Worm (Caenorhabditis elegans) whole organism, mixed stage, embryonic: ENCODE data around the gene B0304.4.

Experiments used
- M03D4.4 ChIP-seq: sonication (generic microtip); optimal IDR thresholded peaks from 2 replicates; lab custom pipeline; 2017; ENCODE audit warnings: mild to moderate bottlenecking, missing genetic modification characterization, missing compliant biosample characterization
- bed-3 ChIP-seq: fragments of 200-800 bp; sonication (Bioruptor generic); optimal IDR thresholded peaks from 3 replicates; lab custom pipeline; 2018; ENCODE audit warnings: mild to moderate bottlenecking, missing genetic modification characterization, moderate library complexity, missing compliant biosample characterization
- blmp-1 ChIP-seq: fragments of 150-350 bp; optimal IDR thresholded peaks from 2 replicates; lab custom pipeline; 2014; ENCODE audit warnings: missing biosample characterization, missing genetic modification characterization
- ceh-39 ChIP-seq: fragments of 150-350 bp; optimal IDR thresholded peaks from 2 replicates; lab custom pipeline; 2014; ENCODE audit warnings: missing biosample characterization, missing genetic modification characterization
- ceh-43 ChIP-seq: fragments of 200-800 bp; sonication (Bioruptor generic); optimal IDR thresholded peaks from 2 replicates; lab custom pipeline; 2018; ENCODE audit warnings: mild to moderate bottlenecking, missing genetic modification characterization, moderate library complexity, missing compliant biosample characterization
- ceh-83 ChIP-seq: fragments of 200-800 bp; sonication (Bioruptor generic); optimal IDR thresholded peaks from 2 replicates; lab custom pipeline; 2018; ENCODE audit warnings: mild to moderate bottlenecking, missing genetic modification characterization, missing compliant biosample characterization
- ces-1 ChIP-seq: fragments of 150-350 bp; optimal IDR thresholded peaks from 2 replicates; lab custom pipeline; 2014; ENCODE audit warnings: missing biosample characterization, missing genetic modification reagents, missing genetic modification characterization
- cnd-1 ChIP-seq: fragments of 200-800 bp; sonication (Bioruptor generic); optimal IDR thresholded peaks from 2 replicates; lab custom pipeline; 2018; ENCODE audit warnings: mild to moderate bottlenecking, missing genetic modification characterization, missing compliant biosample characterization
- drap-1 ChIP-seq: fragments of 200-800 bp; sonication (Bioruptor generic); optimal IDR thresholded peaks from 3 replicates; lab custom pipeline; 2018; ENCODE audit warnings: mild to moderate bottlenecking, missing genetic modification characterization, missing compliant biosample characterization
- elt-1 ChIP-seq: sonication (generic microtip); optimal IDR thresholded peaks from 2 replicates; lab custom pipeline; 2017; ENCODE audit warnings: missing genetic modification characterization, mild to moderate bottlenecking, missing compliant biosample characterization, antibody characterized with exemption, moderate library complexity, borderline replicate concordance; ENCODE audit not compliant: insufficient read depth
- elt-3 ChIP-seq: fragments of 150-350 bp; optimal IDR thresholded peaks from 2 replicates; lab custom pipeline; 2014; ENCODE audit warnings: missing biosample characterization, missing genetic modification characterization
- flh-1 ChIP-seq: fragments of 200-800 bp; sonication (Bioruptor generic); optimal IDR thresholded peaks from 2 replicates; lab custom pipeline; 2018; ENCODE audit warnings: mild to moderate bottlenecking, missing genetic modification characterization, moderate library complexity, missing compliant biosample characterization
- ham-2 ChIP-seq: fragments of 200-800 bp; sonication (Bioruptor generic); optimal IDR thresholded peaks from 2 replicates; lab custom pipeline; 2018; ENCODE audit warnings: mild to moderate bottlenecking, missing genetic modification characterization, missing compliant biosample characterization
- hlh-1 ChIP-seq: fragments of 150-350 bp; optimal IDR thresholded peaks from 2 replicates; lab custom pipeline; 2014; ENCODE audit warnings: missing biosample characterization, missing genetic modification reagents, missing genetic modification characterization
- lin-13 ChIP-seq: fragments of 150-350 bp; optimal IDR thresholded peaks from 2 replicates; lab custom pipeline; 2014; ENCODE audit warnings: missing biosample characterization, missing genetic modification characterization
- lin-32 ChIP-seq: fragments of 200-800 bp; sonication (Bioruptor generic); optimal IDR thresholded peaks from 2 replicates; lab custom pipeline; 2018; ENCODE audit warnings: mild to moderate bottlenecking, missing genetic modification characterization, missing compliant biosample characterization
- lsy-2 ChIP-seq: fragments of 150-350 bp; optimal IDR thresholded peaks from 2 replicates; lab custom pipeline; 2014; ENCODE audit warnings: missing biosample characterization, missing genetic modification characterization
- mab-5 ChIP-seq: fragments of 150-350 bp; optimal IDR thresholded peaks from 2 replicates; lab custom pipeline; 2014; ENCODE audit warnings: missing biosample characterization, missing genetic modification characterization
- mls-2 ChIP-seq: sonication (generic microtip); optimal IDR thresholded peaks from 2 replicates; lab custom pipeline; 2016; ENCODE audit warnings: mild to moderate bottlenecking, missing genetic modification characterization, moderate library complexity, missing compliant biosample characterization
- nhr-12 ChIP-seq: fragments of 150-350 bp; optimal IDR thresholded peaks from 2 replicates; lab custom pipeline; 2014; ENCODE audit warnings: missing biosample characterization, missing genetic modification characterization
- nhr-2 ChIP-seq: fragments of 150-350 bp; optimal IDR thresholded peaks from 2 replicates; lab custom pipeline; 2014; ENCODE audit warnings: missing biosample characterization, missing genetic modification characterization
- nhr-237 ChIP-seq: fragments of 150-350 bp; optimal IDR thresholded peaks from 2 replicates; lab custom pipeline; 2014; ENCODE audit warnings: missing biosample characterization, missing genetic modification characterization
- nhr-28 ChIP-seq: fragments of 150-350 bp; optimal IDR thresholded peaks from 2 replicates; lab custom pipeline; 2014; ENCODE audit warnings: missing biosample characterization, missing genetic modification characterization
- nhr-76 ChIP-seq: sonication (generic microtip); optimal IDR thresholded peaks from 2 replicates; lab custom pipeline; 2017; ENCODE audit warnings: missing biosample characterization, missing genetic modification characterization
- pha-4 ChIP-seq: fragments of 150-350 bp; optimal IDR thresholded peaks from 2 replicates; lab custom pipeline; 2018; ENCODE audit warnings: missing biosample characterization, missing genetic modification reagents, missing genetic modification characterization
- sem-2 ChIP-seq: fragments of 200-800 bp; sonication (Bioruptor generic); optimal IDR thresholded peaks from 2 replicates; lab custom pipeline; 2018; ENCODE audit warnings: mild to moderate bottlenecking, missing genetic modification characterization, missing compliant biosample characterization
- snpc-4 ChIP-seq: fragments of 150-350 bp; optimal IDR thresholded peaks from 2 replicates; lab custom pipeline; 2014; ENCODE audit warnings: missing biosample characterization, missing genetic modification characterization
- sptf-1 ChIP-seq: sonication (generic microtip); optimal IDR thresholded peaks from 2 replicates; lab custom pipeline; 2017; ENCODE audit warnings: mild to moderate bottlenecking, missing genetic modification characterization, moderate library complexity, missing compliant biosample characterization
- unc-120 ChIP-seq: sonication (generic microtip); optimal IDR thresholded peaks from 2 replicates; lab custom pipeline; 2017; ENCODE audit warnings: missing genetic modification characterization, missing compliant biosample characterization; ENCODE audit not compliant: poor library complexity, severe bottlenecking
- unc-39 ChIP-seq: fragments of 150-350 bp; optimal IDR thresholded peaks from 2 replicates; lab custom pipeline; 2014; ENCODE audit warnings: missing biosample characterization, missing genetic modification characterization
- unc-62 ChIP-seq: fragments of 150-350 bp; optimal IDR thresholded peaks from 2 replicates; lab custom pipeline; 2014; ENCODE audit warnings: missing biosample characterization, missing genetic modification reagents, missing genetic modification characterization
- zip-8 ChIP-seq: fragments of 150-350 bp; optimal IDR thresholded peaks from 2 replicates; lab custom pipeline; 2014; ENCODE audit warnings: missing biosample characterization, missing genetic modification characterization
- ztf-11 ChIP-seq: fragments of 150-350 bp; optimal IDR thresholded peaks from 2 replicates; lab custom pipeline; 2014; ENCODE audit warnings: missing biosample characterization, missing genetic modification characterization

The B0304.4 gene

DNA sequence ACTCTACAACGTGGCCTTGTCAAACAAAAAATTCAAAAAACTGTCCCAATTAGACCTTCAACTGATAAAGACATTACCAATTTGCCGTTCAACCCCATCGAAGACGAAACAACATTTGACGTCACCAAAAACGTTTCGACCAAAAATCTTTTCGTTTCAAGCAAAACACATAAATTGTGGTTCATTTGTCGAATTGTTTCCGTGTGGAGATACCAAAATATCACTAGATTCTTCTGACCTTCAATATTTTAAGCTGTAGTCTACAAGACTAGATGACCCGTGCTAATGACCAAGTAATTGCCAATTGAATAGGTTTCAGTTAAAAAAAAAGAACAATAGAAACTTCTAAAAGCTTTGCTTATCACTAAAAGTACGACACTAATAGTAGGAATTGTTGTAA lies 25.4 kb upstream of the B0304.4 start:
- no peak for TF ChIP-seq cnd-1 (tag; lab: Kevin White, UChicago)
- TF ChIP-seq unc-120 (tag; lab: Kevin White, UChicago), result no peak

DNA sequence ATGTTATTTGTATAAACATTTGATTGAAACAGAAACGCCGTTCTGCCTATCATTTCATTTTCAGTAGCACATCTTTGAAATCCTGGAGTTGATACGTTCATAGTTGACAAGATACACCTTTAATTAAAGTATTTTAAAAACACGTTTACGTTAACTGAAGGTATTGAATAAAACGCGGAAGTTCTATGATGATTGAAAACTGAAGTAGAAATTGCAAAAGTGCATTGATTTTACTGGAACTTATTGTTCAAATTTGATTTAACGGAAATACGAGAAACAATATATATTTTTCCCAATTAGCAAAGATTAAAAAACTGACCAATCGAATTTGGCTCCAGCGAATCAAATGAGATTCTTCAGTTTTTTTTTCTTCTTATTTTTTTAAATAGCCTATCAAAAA lies 20.5 kb upstream of the B0304.4 start, which contains the start of gene sra-34:
sra-34 (minus strand) TSS at position 101 of the 400 bp plus-strand sequence.
- TF ChIP-seq drap-1 (GFP tag; lab: Kevin White, UChicago), result no peak
- TF ChIP-seq bed-3 (GFP tag; lab: Kevin White, UChicago), result no peak
- no peak for TF ChIP-seq snpc-4 (tag; lab: Kevin White, UChicago)
- TF ChIP-seq ztf-11 (tag; lab: Kevin White, UChicago), result no peak
- TF ChIP-seq nhr-76 (tag; lab: Kevin White, UChicago), result no peak
- TF ChIP-seq nhr-12 (tag; lab: Kevin White, UChicago), result no peak
- no peak for TF ChIP-seq ceh-83

DNA sequence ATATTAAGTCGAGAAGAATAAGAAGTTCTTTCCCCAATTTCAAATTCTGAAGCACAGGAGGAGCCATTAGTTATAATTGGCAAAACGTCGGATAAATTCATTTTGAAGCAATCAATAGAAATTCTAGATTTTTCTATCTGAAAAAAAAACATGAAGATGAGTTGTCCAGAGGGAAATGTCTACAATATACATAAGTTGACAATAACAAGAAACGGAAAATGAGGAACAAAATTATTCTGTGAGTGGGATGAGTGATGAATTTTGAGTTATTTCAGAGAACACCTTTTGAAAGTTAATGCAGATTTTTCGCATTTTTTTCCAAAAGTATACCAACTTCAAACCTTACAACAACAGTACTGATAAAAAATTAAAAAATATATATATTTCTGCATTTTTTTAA lies 17.6 kb upstream of the B0304.4 start, which contains the start of gene sra-36:
sra-36 (minus strand) TSS at position 101 of the 400 bp plus-strand sequence.
- no peak for TF ChIP-seq ceh-39 (tag; lab: Kevin White, UChicago)
- no peak for TF ChIP-seq unc-62 (GFP tag; lab: Kevin White, UChicago)
- no peak for TF ChIP-seq hlh-1 (tag; lab: Kevin White, UChicago)
- TF ChIP-seq mab-5 (tag; lab: Kevin White, UChicago), result no peak
- no peak for TF ChIP-seq sem-2 (GFP tag; lab: Kevin White, UChicago)
- no peak for TF ChIP-seq ceh-83
- no peak for TF ChIP-seq lin-32
- TF ChIP-seq ces-1 (GFP tag; lab: Kevin White, UChicago), result no peak
- TF ChIP-seq snpc-4 (tag; lab: Kevin White, UChicago), result no peak
- no peak for TF ChIP-seq mls-2
- no peak for TF ChIP-seq blmp-1 (tag; lab: Kevin White, UChicago)
- TF ChIP-seq ham-2 (GFP tag; lab: Kevin White, UChicago), result no peak
- TF ChIP-seq pha-4 (tag; lab: Kevin White, UChicago), result no peak
- TF ChIP-seq elt-3, result no peak
- TF ChIP-seq zip-8 (tag; lab: Kevin White, UChicago), result no peak
- no peak for TF ChIP-seq lin-13 (tag; lab: Kevin White, UChicago)

DNA sequence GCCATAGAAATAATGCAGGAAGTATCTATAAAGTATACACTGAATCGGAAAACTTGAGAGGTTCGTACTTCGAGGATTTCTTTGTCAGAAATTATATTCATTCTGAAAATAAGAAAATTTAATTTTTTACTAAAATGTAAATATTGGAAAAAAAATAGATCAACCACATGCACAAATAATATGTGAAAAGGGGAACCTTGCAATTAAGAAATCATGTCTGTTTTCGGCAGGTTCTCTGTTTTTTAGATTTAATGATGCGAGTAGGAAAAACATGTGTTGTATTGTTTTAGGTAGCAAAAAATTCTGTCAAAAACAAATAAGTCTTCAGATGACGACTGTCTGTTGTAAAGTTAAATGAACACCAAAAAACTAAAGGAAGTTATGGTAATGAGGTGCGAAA lies 14.1 kb upstream of the B0304.4 start, which contains the start of gene sra-33:
sra-33 (minus strand) TSS at position 101 of the 400 bp plus-strand sequence.
- TF ChIP-seq ceh-43 (GFP tag; lab: Kevin White, UChicago) (no peak), pha-4 (tag; lab: Kevin White, UChicago) (no peak), nhr-12 (tag; lab: Kevin White, UChicago) (no peak), unc-39 (tag; lab: Kevin White, UChicago) (no peak), hlh-1 (tag; lab: Kevin White, UChicago) (no peak), cnd-1 (tag; lab: Kevin White, UChicago) (no peak), ztf-11 (tag; lab: Kevin White, UChicago) (no peak), sem-2 (GFP tag; lab: Kevin White, UChicago) (no peak), sptf-1 (tag; lab: Kevin White, UChicago) (no peak), flh-1 (GFP tag; lab: Kevin White, UChicago) (no peak), M03D4.4 (tag; lab: Kevin White, UChicago) (no peak), nhr-237 (tag; lab: Kevin White, UChicago) (no peak), lin-13 (tag; lab: Kevin White, UChicago) (no peak), lsy-2 (tag; lab: Kevin White, UChicago) (no peak), ceh-39 (tag; lab: Kevin White, UChicago) (no peak), ham-2 (GFP tag; lab: Kevin White, UChicago) (no peak), elt-1 (no peak), ceh-83 (no peak)

DNA sequence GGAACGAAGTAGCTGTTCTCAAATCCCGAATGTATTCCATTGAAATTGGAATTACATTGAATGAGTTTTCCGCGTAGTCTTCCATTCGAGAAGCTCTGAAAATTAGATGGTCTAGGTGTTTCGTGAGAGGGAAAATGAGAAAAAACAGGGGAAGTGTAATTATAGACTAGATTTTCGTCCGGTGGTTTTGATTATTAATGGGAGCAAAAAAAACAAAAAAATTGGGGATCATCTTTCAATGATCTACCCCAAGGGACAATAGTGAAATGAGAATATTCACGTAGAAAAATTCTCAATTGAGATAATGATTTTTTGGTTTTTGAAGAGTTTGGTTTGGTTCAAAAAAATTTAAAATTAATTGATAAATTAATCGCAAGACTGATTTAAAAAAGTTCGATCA lies 8.9 kb upstream of the B0304.4 start, which contains the start of gene sra-32:
sra-32 (minus strand) TSS at position 101 of the 400 bp plus-strand sequence.
- TF ChIP-seq ceh-39 (tag; lab: Kevin White, UChicago) (no peak), unc-120 (tag; lab: Kevin White, UChicago) (no peak), zip-8 (tag; lab: Kevin White, UChicago) (no peak), lsy-2 (tag; lab: Kevin White, UChicago) (no peak), hlh-1 (tag; lab: Kevin White, UChicago) (no peak), blmp-1 (tag; lab: Kevin White, UChicago) (no peak), nhr-28 (tag; lab: Kevin White, UChicago) (no peak), snpc-4 (tag; lab: Kevin White, UChicago) (no peak), nhr-237 (tag; lab: Kevin White, UChicago) (no peak), mls-2 (no peak), pha-4 (tag; lab: Kevin White, UChicago) (no peak), elt-3 (no peak), lin-13 (tag; lab: Kevin White, UChicago) (no peak), ham-2 (GFP tag; lab: Kevin White, UChicago) (no peak), ceh-83 (no peak), nhr-2 (tag; lab: Kevin White, UChicago) (no peak)
